Worm (Caenorhabditis elegans): ENCODE results near the gene C25F9.12.

DNA sequence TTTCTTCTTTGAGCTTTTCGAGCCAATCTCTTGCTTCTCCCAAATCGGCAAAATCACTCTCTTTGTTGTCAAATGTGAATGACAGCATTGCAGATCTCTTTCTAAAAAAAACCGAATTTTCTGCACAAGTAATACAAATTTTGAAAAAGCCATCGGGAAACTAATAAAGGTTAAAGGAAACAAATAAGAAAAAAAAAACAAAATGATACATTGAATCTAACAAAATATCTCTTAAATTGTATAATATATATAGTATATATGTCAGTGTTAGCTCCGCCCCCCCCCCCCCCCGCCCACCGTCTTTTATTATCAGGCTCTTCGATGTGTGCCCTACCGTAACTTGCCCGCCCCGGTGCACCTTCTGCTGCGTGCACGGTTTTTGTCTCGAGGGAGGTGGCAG, 30.2 kb upstream of the C25F9.12 start, which contains the start of gene C25F9.11:
- TF ChIP-seq dao-5 (tag; optimal IDR thresholded peaks at IDR 0.05) (no peak), him-1 (tag; optimal IDR thresholded peaks at IDR 0.05) (no peak)

Measured in whole organism, L4/young adult.